Worm (Caenorhabditis elegans) whole organism, L3 larva: Measurements from ENCODE around the gene Y7A5A.10.
A peak's percentile ranks its signal among the peaks of the same experiment; 100 is the strongest.

ENCODE experiments used
- aly-2 ChIP-seq: fragments of 150-350 bp; optimal IDR thresholded peaks from 2 replicates; lab custom pipeline; 2014; ENCODE audit warnings: missing biosample characterization, missing genetic modification characterization
- ama-1 ChIP-seq: fragments of 150-350 bp; optimal IDR thresholded peaks from 2 replicates; lab custom pipeline; 2018
- daf-12 ChIP-seq: fragments of 150-350 bp; optimal IDR thresholded peaks from 2 replicates; lab custom pipeline; 2014; ENCODE audit warnings: missing biosample characterization, missing genetic modification reagents, missing genetic modification characterization
- elt-2 ChIP-seq: sonication (generic microtip); optimal IDR thresholded peaks from 2 replicates; lab custom pipeline; 2016; ENCODE audit warnings: missing genetic modification reagents, mild to moderate bottlenecking, missing genetic modification characterization, missing compliant biosample characterization
- elt-3 ChIP-seq, 3 experiments: fragments of 150-350 bp in 1 of 3; sonication (generic microtip) in 2 of 3; optimal IDR thresholded peaks; 2 replicates in 2 of 3; 4 replicates in 1 of 3; lab custom pipeline; 2014 to 2017; ENCODE audit warnings: missing biosample characterization in 3 of 3, missing genetic modification characterization in 3 of 3
- jun-1 ChIP-seq: fragments of 150-350 bp; optimal IDR thresholded peaks from 2 replicates; lab custom pipeline; 2014; ENCODE audit warnings: missing biosample characterization, missing genetic modification reagents, missing genetic modification characterization
- nhr-11 ChIP-seq: fragments of 150-350 bp; optimal IDR thresholded peaks from 2 replicates; lab custom pipeline; 2014; ENCODE audit warnings: missing biosample characterization, missing genetic modification characterization
- nhr-12 ChIP-seq: fragments of 150-350 bp; optimal IDR thresholded peaks from 2 replicates; lab custom pipeline; 2014; ENCODE audit warnings: missing biosample characterization, missing genetic modification characterization
- nhr-23 ChIP-seq: fragments of 150-350 bp; optimal IDR thresholded peaks from 2 replicates; lab custom pipeline; 2014; ENCODE audit warnings: missing biosample characterization, missing genetic modification reagents, missing genetic modification characterization
- nhr-25 ChIP-seq: sonication (generic microtip); optimal IDR thresholded peaks from 2 replicates; lab custom pipeline; 2017; ENCODE audit warnings: missing biosample characterization, missing genetic modification characterization
- nhr-28 ChIP-seq: fragments of 150-350 bp; optimal IDR thresholded peaks from 2 replicates; lab custom pipeline; 2014; ENCODE audit warnings: missing biosample characterization, missing genetic modification characterization
- snpc-4 ChIP-seq: fragments of 150-350 bp; optimal IDR thresholded peaks from 2 replicates; lab custom pipeline; 2014; ENCODE audit warnings: missing biosample characterization, missing genetic modification characterization

ce11 chrX:15747814-15748213, 47.1 kb downstream of the Y7A5A.10 start:
- TF ChIP-seq nhr-28 (tag; lab: Kevin White, UChicago) (no peak), ama-1 (lab: Kevin White, UChicago) (no peak), aly-2 (tag; lab: Kevin White, UChicago) (no peak), elt-2 (tag; lab: Kevin White, UChicago) (no peak), nhr-11 (tag; lab: Kevin White, UChicago) (no peak), snpc-4 (no peak), daf-12 (no peak), jun-1 (tag; lab: Kevin White, UChicago) (no peak), elt-3 (tag; optimal IDR thresholded peaks at IDR 0.05; lab: Kevin White, UChicago) (no peak), nhr-12 (tag; lab: Kevin White, UChicago) (no peak), nhr-25 (tag; lab: Kevin White, UChicago) (peak; percentile 39), nhr-23 (no peak)
